Worm (Caenorhabditis elegans) whole organism, late embryonic: ENCODE results near the gene brc-2.

Experiments
- T23F11.4 ChIP-seq: fragments of 200-800 bp; sonication (Bioruptor generic); optimal IDR thresholded peaks from 2 replicates; lab custom pipeline; 2018; ENCODE audit warnings: mild to moderate bottlenecking, missing genetic modification characterization, missing compliant biosample characterization
- ama-1 ChIP-seq: fragments of 150-350 bp; optimal IDR thresholded peaks from 2 replicates; lab custom pipeline; 2014
- fkh-10 ChIP-seq: fragments of 150-350 bp; optimal IDR thresholded peaks from 2 replicates; lab custom pipeline; 2014; ENCODE audit warnings: missing biosample characterization, missing genetic modification reagents, missing genetic modification characterization
- fkh-6 ChIP-seq: sonication (generic microtip); optimal IDR thresholded peaks from 2 replicates; lab custom pipeline; 2016; ENCODE audit warnings: missing genetic modification characterization, missing compliant biosample characterization
- hlh-13 ChIP-seq: fragments of 200-800 bp; sonication (Bioruptor generic); optimal IDR thresholded peaks from 2 replicates; lab custom pipeline; 2018; ENCODE audit warnings: mild to moderate bottlenecking, missing genetic modification characterization, missing compliant biosample characterization
- hlh-30 ChIP-seq: sonication (generic microtip); optimal IDR thresholded peaks from 2 replicates; lab custom pipeline; 2017; ENCODE audit warnings: antibody characterized with exemption, missing genetic modification characterization, missing compliant biosample characterization; ENCODE audit not compliant: insufficient read depth
- pat-9 ChIP-seq: fragments of 200-800 bp; sonication (Bioruptor generic); optimal IDR thresholded peaks from 2 replicates; lab custom pipeline; 2018; ENCODE audit warnings: mild to moderate bottlenecking, missing genetic modification characterization, moderate library complexity, missing compliant biosample characterization
- pax-1 ChIP-seq: fragments of 150-350 bp; optimal IDR thresholded peaks from 2 replicates; lab custom pipeline; 2014; ENCODE audit warnings: missing biosample characterization, missing genetic modification characterization
- pha-4 ChIP-seq: fragments of 150-350 bp; optimal IDR thresholded peaks from 2 replicates; lab custom pipeline; 2018; ENCODE audit warnings: missing biosample characterization, missing genetic modification reagents, missing genetic modification characterization
- ref-2 ChIP-seq: sonication (generic microtip); optimal IDR thresholded peaks from 2 replicates; lab custom pipeline; 2016; ENCODE audit warnings: missing genetic modification characterization, missing compliant biosample characterization
- rnt-1 ChIP-seq: sonication (generic microtip); optimal IDR thresholded peaks from 2 replicates; lab custom pipeline; 2016; ENCODE audit warnings: missing genetic modification characterization, missing compliant biosample characterization
- tbx-7 ChIP-seq: sonication (generic microtip); optimal IDR thresholded peaks from 2 replicates; lab custom pipeline; 2016; ENCODE audit warnings: missing genotype, missing genetic modification characterization, missing compliant biosample characterization
- unc-86 ChIP-seq: sonication (generic microtip); optimal IDR thresholded peaks from 2 replicates; lab custom pipeline; 2016; ENCODE audit warnings: missing genetic modification characterization, missing compliant biosample characterization
- ztf-16 ChIP-seq: sonication (generic microtip); optimal IDR thresholded peaks from 2 replicates; lab custom pipeline; 2017; ENCODE audit warnings: missing genetic modification characterization, missing compliant biosample characterization

DNA sequence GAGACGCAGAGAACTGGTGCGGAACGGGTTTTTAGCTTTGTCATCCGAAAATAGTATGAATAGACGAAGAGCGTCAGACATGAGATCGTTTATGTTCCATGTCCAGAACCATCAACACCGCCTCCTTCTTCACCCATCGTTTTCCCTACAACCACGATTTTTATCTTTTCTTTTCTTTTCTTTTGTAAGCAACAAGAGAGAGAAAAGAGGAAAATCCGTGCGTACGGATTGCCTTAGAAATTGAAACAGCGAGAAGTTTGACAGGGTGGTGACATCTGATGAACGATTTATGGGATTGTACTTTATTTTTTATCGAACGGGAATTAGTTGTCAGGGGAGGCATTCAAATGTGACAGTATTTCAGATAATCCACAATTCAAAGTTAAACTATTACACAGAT is 42.8 kb upstream of the brc-2 start, which contains the start of gene abu-13:
- TF ChIP-seq unc-86 (tag; lab: Kevin White, UChicago) (no peak), T23F11.4 (GFP tag; lab: Kevin White, UChicago) (no peak), pat-9 (tag; lab: Kevin White, UChicago) (no peak), tbx-7 (no peak), ztf-16 (no peak), pha-4 (tag; lab: Kevin White, UChicago) (no peak), rnt-1 (tag; lab: Kevin White, UChicago) (no peak), fkh-10 (GFP tag; lab: Kevin White, UChicago) (no peak), ref-2 (no peak), fkh-6 (no peak), ama-1 (lab: Kevin White, UChicago) (no peak), hlh-13 (GFP tag; lab: Kevin White, UChicago) (no peak), pax-1 (tag; lab: Kevin White, UChicago) (no peak), hlh-30 (tag; lab: Kevin White, UChicago) (no peak)
